Fruit fly (Drosophila melanogaster): ENCODE measurements around the gene CG13698.
A peak's percentile ranks its signal among the peaks of the same experiment; 100 is the strongest.

The CG13698 gene

DNA sequence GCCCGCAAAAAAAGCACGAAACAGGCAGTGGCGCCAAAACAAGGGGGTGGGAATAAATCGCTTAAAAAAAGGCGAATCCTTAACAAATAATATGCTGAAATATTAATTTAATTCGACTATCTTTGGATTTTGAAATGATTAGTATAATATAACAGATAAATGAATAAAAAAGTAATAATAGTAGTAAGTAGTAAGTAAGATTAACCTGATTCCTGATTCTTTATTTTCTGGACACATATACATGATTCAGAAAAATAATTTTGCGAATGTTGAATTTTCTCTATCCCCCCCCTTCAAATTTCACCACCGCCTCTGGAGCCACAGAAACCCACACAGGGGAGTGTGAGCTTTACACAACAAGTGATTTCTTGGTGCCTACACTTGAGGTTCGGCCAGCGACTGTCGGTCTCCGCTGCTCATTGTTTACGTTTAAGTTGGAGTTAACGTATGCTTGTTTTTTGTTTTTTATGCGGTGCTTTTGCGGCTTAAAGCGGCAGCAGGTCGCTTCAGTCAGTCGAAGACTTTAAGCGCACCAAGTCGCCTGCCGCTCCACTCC lies 42.5 kb upstream of the CG13698 start, which contains the start of gene CG7330 (continued):
- TF ChIP-seq CG8281 (tag; optimal IDR thresholded peaks at IDR 0.05): peak; percentile 83
- peak; percentile 60 for TF ChIP-seq ems (GFP tag; optimal IDR thresholded peaks at IDR 0.05)
- TF ChIP-seq tup (GFP tag; optimal IDR thresholded peaks at IDR 0.05): peak; percentile 41
- peak; percentile 56 for TF ChIP-seq Adf1 (GFP tag; IDR thresholded peaks at IDR 0.05)
- TF ChIP-seq pfk (GFP tag; optimal IDR thresholded peaks at IDR 0.05): no peak
- TF ChIP-seq dmrt99B (tag; optimal IDR thresholded peaks at IDR 0.05): peak; percentile 99
- TF ChIP-seq Bgb (GFP tag; IDR thresholded peaks at IDR 0.05; ENCODE audit: partially characterized antibody): no peak
- peak; percentile 18 for TF ChIP-seq CG8290 (GFP tag; optimal IDR thresholded peaks at IDR 0.05)
- peak in 1 of 2 experiments; percentile 53 for TF ChIP-seq CG8290 (tag; optimal IDR thresholded peaks at IDR 0.05)
- TF ChIP-seq CTCF (GFP tag; optimal IDR thresholded peaks at IDR 0.05): peak; percentile 57
- peak; percentile 82 for TF ChIP-seq CG9215 (GFP tag; IDR thresholded peaks at IDR 0.05)
- no peak for TF ChIP-seq inv (GFP tag; IDR thresholded peaks at IDR 0.05; ENCODE audit: partially characterized antibody)
- peak; percentile 85 for TF ChIP-seq Dbx (GFP tag; IDR thresholded peaks at IDR 0.05)
- 0 out of 3 replicates have a peak, but pooled peaks have one; percentile 51 for TF ChIP-seq CG2199 (GFP tag; IDR thresholded peaks at IDR 0.05)
- peak; percentile 96 for TF ChIP-seq CG7839 (tag; optimal IDR thresholded peaks at IDR 0.05)
- no peak for TF ChIP-seq CG34224 (GFP tag; IDR thresholded peaks at IDR 0.05; ENCODE audit: partially characterized antibody)
- TF ChIP-seq ERR (GFP tag; optimal IDR thresholded peaks at IDR 0.05): no peak
- TF ChIP-seq Hand (GFP tag; optimal IDR thresholded peaks at IDR 0.05): peak; percentile 85
- peak; percentile 75 for TF ChIP-seq Deaf1 (tag; optimal IDR thresholded peaks at IDR 0.05)
- TF ChIP-seq tin (GFP tag; optimal IDR thresholded peaks at IDR 0.05): peak; percentile 87
- peak; percentile 57; the same call in 1 of the 3 replicates for TF ChIP-seq CG11560 (tag; IDR thresholded peaks at IDR 0.05)
- no peak; the same call in none of the 2 replicates for TF ChIP-seq Ada2b (GFP tag; IDR thresholded peaks at IDR 0.05)
- peak; percentile 24; the same call in 1 of the 2 replicates for TF ChIP-seq sens-2 (GFP tag; IDR thresholded peaks at IDR 0.05)
- peak; percentile 77 for TF ChIP-seq kay (GFP tag; optimal IDR thresholded peaks at IDR 0.05)
- TF ChIP-seq CG6791 (GFP tag; IDR thresholded peaks at IDR 0.05; ENCODE audit: partially characterized antibody): no peak
- TF ChIP-seq ci (GFP tag; IDR thresholded peaks at IDR 0.05): peak; percentile 86
- peak; percentile 46; the same call in 1 of the 2 replicates for TF ChIP-seq MBD-R2 (GFP tag; IDR thresholded peaks at IDR 0.05)
- peak; percentile 79 for TF ChIP-seq CG15514 (GFP tag; optimal IDR thresholded peaks at IDR 0.05)
- TF ChIP-seq ato (GFP tag; IDR thresholded peaks at IDR 0.05; ENCODE audit: partially characterized antibody): no peak
- peak; percentile 32 for TF ChIP-seq fd64A (GFP tag; optimal IDR thresholded peaks at IDR 0.05)
- TF ChIP-seq CG5953 (GFP tag; IDR thresholded peaks at IDR 0.05): peak; percentile 75
- TF ChIP-seq CG6175 (GFP tag; IDR thresholded peaks at IDR 0.05): no peak; the same call in 2 of the 3 replicates
- peak; percentile 55 for TF ChIP-seq Lhr (GFP tag; optimal IDR thresholded peaks at IDR 0.05)
- TF ChIP-seq CG7357 (GFP tag; IDR thresholded peaks at IDR 0.05): peak; percentile 81
- peak; percentile 94 for TF ChIP-seq nmo (GFP tag; optimal IDR thresholded peaks at IDR 0.05)
- TF ChIP-seq chinmo (GFP tag; IDR thresholded peaks at IDR 0.05; ENCODE audit: partially characterized antibody): no peak
- TF ChIP-seq CG4617 (GFP tag; optimal IDR thresholded peaks at IDR 0.05; ENCODE audit: borderline replicate concordance): peak; percentile 45
- peak; percentile 92 for TF ChIP-seq CG6689 (GFP tag; IDR thresholded peaks at IDR 0.05)
- TF ChIP-seq gcm2 (GFP tag; optimal IDR thresholded peaks at IDR 0.05): peak; percentile 29
- peak; percentile 39 to 99 for TF ChIP-seq Hr51 (GFP tag; optimal IDR thresholded peaks at IDR 0.05)
- peak; percentile 90 for TF ChIP-seq CG12942 (GFP tag; optimal IDR thresholded peaks at IDR 0.05)
- TF ChIP-seq CG12219 (GFP tag; optimal IDR thresholded peaks at IDR 0.05): peak; percentile 86
- TF ChIP-seq gro (GFP tag; optimal IDR thresholded peaks at IDR 0.05): peak; percentile 14
- peak; percentile 96 for TF ChIP-seq CG13296 (GFP tag; optimal IDR thresholded peaks at IDR 0.05)
- TF ChIP-seq Bteb2 (GFP tag; optimal IDR thresholded peaks at IDR 0.05): peak; percentile 66
- TF ChIP-seq CG30403 (GFP tag; optimal IDR thresholded peaks at IDR 0.05): peak; percentile 96
- TF ChIP-seq HLHmδ (GFP tag; optimal IDR thresholded peaks at IDR 0.05): no peak
- peak; percentile 90 for TF ChIP-seq az2 (GFP tag; optimal IDR thresholded peaks at IDR 0.05)
- peak; percentile 85 for TF ChIP-seq Usf (GFP tag; optimal IDR thresholded peaks at IDR 0.05)
- TF ChIP-seq luna (GFP tag; optimal IDR thresholded peaks at IDR 0.05): no peak
